Worm (Caenorhabditis elegans) whole organism, L1 larva: ENCODE data around the gene W03D2.9.

Source experiments
- C04F5.9 ChIP-seq: sonication (generic microtip); optimal IDR thresholded peaks from 2 replicates; lab custom pipeline; 2016; ENCODE audit warnings: missing genetic modification characterization, missing compliant biosample characterization
- ces-1 ChIP-seq: fragments of 150-350 bp; optimal IDR thresholded peaks from 2 replicates; lab custom pipeline; 2014; ENCODE audit warnings: missing biosample characterization, missing genetic modification reagents, missing genetic modification characterization
- efl-3 ChIP-seq: fragments of 200-800 bp; sonication (Bioruptor generic); optimal IDR thresholded peaks from 2 replicates; lab custom pipeline; 2018; ENCODE audit warnings: mild to moderate bottlenecking, missing genetic modification characterization, missing compliant biosample characterization
- egl-27 ChIP-seq, 2 experiments: fragments of 150-350 bp in 1 of 2; sonication (generic microtip); optimal IDR thresholded peaks; 3 replicates each; lab custom pipeline; 2017 to 2018; ENCODE audit warnings: missing biosample characterization in 2 of 2, missing genetic modification characterization in 2 of 2, missing genetic modification reagents in 2 of 2
- fkh-4 ChIP-seq: sonication (generic microtip); optimal IDR thresholded peaks from 2 replicates; lab custom pipeline; 2016; ENCODE audit warnings: missing compliant biosample characterization, missing genetic modification characterization, borderline replicate concordance
- fos-1 ChIP-seq: fragments of 150-350 bp; optimal IDR thresholded peaks from 2 replicates; lab custom pipeline; 2014; ENCODE audit warnings: missing biosample characterization, missing genetic modification characterization
- lin-14 ChIP-seq: fragments of 200-800 bp; sonication (Bioruptor generic); optimal IDR thresholded peaks from 2 replicates; lab custom pipeline; 2018; ENCODE audit warnings: mild to moderate bottlenecking, missing genetic modification characterization, moderate library complexity, missing compliant biosample characterization
- lin-39 ChIP-seq: fragments of 150-350 bp; optimal IDR thresholded peaks from 2 replicates; lab custom pipeline; 2014; ENCODE audit warnings: missing biosample characterization, missing genetic modification reagents, missing genetic modification characterization
- mep-1 ChIP-seq: fragments of 150-350 bp; optimal IDR thresholded peaks from 2 replicates; lab custom pipeline; 2014; ENCODE audit warnings: missing biosample characterization, missing genetic modification characterization
- nhr-12 ChIP-seq: sonication (generic microtip); optimal IDR thresholded peaks from 2 replicates; lab custom pipeline; 2017; ENCODE audit warnings: missing biosample characterization, missing genetic modification characterization
- nhr-77 ChIP-seq: fragments of 150-350 bp; optimal IDR thresholded peaks from 2 replicates; lab custom pipeline; 2014; ENCODE audit warnings: missing biosample characterization, missing genetic modification characterization
- skn-1 ChIP-seq: fragments of 150-350 bp; optimal IDR thresholded peaks from 2 replicates; lab custom pipeline; 2014; ENCODE audit warnings: missing biosample characterization, missing genetic modification characterization
- snpc-4 ChIP-seq: fragments of 150-350 bp; optimal IDR thresholded peaks from 2 replicates; lab custom pipeline; 2014; ENCODE audit warnings: missing biosample characterization, missing genetic modification characterization
- zag-1 ChIP-seq: fragments of 150-350 bp; optimal IDR thresholded peaks from 2 replicates; lab custom pipeline; 2014; ENCODE audit warnings: missing biosample characterization, missing genetic modification characterization

DNA sequence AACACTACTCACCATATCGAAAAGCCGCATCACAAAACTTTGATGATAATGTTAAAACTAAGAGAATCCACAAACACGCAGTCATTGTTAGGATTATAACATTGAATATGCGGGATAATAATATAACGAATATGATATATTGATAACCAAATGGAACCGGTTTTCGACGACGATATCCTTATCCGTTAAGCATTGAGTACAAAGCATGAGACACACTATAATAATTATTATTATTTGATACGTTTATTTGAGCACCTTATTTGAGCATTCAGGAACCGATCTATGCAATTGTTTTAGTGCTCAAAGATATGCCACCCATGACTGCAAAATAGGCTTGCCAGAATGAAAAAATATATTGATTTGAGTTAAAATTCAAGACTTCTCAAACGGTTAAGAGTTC, at the start of gene W03D2.9:
- TF ChIP-seq skn-1 (tag; lab: Kevin White, UChicago) (no peak), nhr-12 (no peak), lin-39 (tag; lab: Kevin White, UChicago) (no peak), fos-1 (tag; lab: Kevin White, UChicago) (no peak), mep-1 (tag; lab: Kevin White, UChicago) (no peak), snpc-4 (no peak), nhr-77 (tag; lab: Kevin White, UChicago) (no peak), efl-3 (no peak), zag-1 (tag; lab: Kevin White, UChicago) (no peak), ces-1 (GFP tag; lab: Kevin White, UChicago) (no peak), egl-27 (tag; optimal IDR thresholded peaks at IDR 0.05; lab: Kevin White, UChicago) (no peak), fkh-4 (tag; lab: Kevin White, UChicago) (no peak), C04F5.9 (tag; lab: Kevin White, UChicago) (no peak), lin-14 (no peak)
